Fruit fly (Drosophila melanogaster): ENCODE data around the gene Gr10b.

The Gr10b gene

dm6 chrX:11409647-11410046 is 3.3 kb downstream of the Gr10b start, which contains the start of gene CG15196:
CG15196 (plus strand) TSS chrX:11409947.
- TF ChIP-seq B-H2 (GFP tag; optimal IDR thresholded peaks at IDR 0.05) (no peak), CG12071 (GFP tag; optimal IDR thresholded peaks at IDR 0.05) (no peak), CG14050 (GFP tag; IDR thresholded peaks at IDR 0.05) (no peak), lab (GFP tag; optimal IDR thresholded peaks at IDR 0.05) (no peak), Ssrp (tag; optimal IDR thresholded peaks at IDR 0.05) (no peak)

dm6 chrX:11404247-11404646 is 8.7 kb downstream of the Gr10b start:
- TF ChIP-seq sens (GFP tag): peak; percentile 43
- peak; percentile 94 for TF ChIP-seq CG10431 (GFP tag; optimal IDR thresholded peaks at IDR 0.05)
- TF ChIP-seq Nf-YA (GFP tag; IDR thresholded peaks at IDR 0.05): no peak

DNA sequence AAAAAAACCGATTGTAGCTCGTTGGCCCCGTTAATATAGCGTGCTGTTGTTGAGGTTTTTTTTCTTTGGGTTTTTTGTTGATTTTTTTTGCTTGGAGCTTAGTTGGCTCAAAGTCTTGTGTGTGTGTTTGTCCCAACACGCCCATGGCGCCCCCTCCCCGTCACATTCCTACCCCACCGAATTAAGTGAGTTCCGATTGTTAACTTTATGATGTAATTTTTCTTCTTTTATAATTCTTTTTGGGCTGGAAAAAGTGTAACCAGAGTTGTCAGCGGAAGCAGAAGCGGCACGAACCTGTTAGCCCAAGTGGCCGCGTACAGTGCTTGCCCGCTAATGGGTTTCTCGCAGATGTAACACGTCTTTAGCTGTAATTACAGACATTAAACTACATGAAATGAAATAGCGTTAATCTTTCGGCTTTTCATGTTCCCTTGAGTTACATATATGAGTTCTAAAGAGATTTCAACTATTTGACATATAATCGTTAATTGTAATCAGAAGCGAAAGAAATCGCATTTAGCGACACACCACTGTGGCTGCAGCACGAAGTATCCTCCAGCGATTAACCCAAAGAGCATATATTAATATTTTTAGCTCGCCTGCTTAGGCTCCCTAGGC is 19.9 kb downstream of the Gr10b start:
- TF ChIP-seq CG10543 (GFP tag; optimal IDR thresholded peaks at IDR 0.05): peak; percentile 32
- no peak for TF ChIP-seq CoRest (tag; optimal IDR thresholded peaks at IDR 0.05)
- TF ChIP-seq CG1832 (GFP tag; optimal IDR thresholded peaks at IDR 0.05): no peak
- peak; percentile 96 for TF ChIP-seq sd (tag; optimal IDR thresholded peaks at IDR 0.05)
- TF ChIP-seq dysf (GFP tag; IDR thresholded peaks at IDR 0.05): 0 out of 3 replicates have a peak, but pooled peaks have one; percentile 31
- no peak for TF ChIP-seq CG13624 (GFP tag; optimal IDR thresholded peaks at IDR 0.05)
- TF ChIP-seq CG11398 (GFP tag; optimal IDR thresholded peaks at IDR 0.05): no peak
- TF ChIP-seq hth (optimal IDR thresholded peaks at IDR 0.05): no peak
- no peak for TF ChIP-seq Dip2 (GFP tag; IDR thresholded peaks at IDR 0.05)
- no peak for TF ChIP-seq kay (GFP tag; optimal IDR thresholded peaks at IDR 0.05)
- TF ChIP-seq chn (GFP tag; optimal IDR thresholded peaks at IDR 0.05): no peak
- TF ChIP-seq Myb (GFP tag; optimal IDR thresholded peaks at IDR 0.05): no peak
- TF ChIP-seq Ptx1 (GFP tag; IDR thresholded peaks at IDR 0.05): 0 out of 2 replicates have a peak, but pooled peaks have one; percentile 29
- TF ChIP-seq Doc2 (GFP tag; IDR thresholded peaks at IDR 0.05): no peak
- TF ChIP-seq crol (GFP tag; IDR thresholded peaks at IDR 0.05): peak; percentile 48; the same call in 1 of the 2 replicates
- no peak for TF ChIP-seq slp2 (GFP tag; optimal IDR thresholded peaks at IDR 0.05)
- TF ChIP-seq Rfx (GFP tag; IDR thresholded peaks at IDR 0.05): 0 out of 2 replicates have a peak, but pooled peaks have one; percentile 55
- TF ChIP-seq Hsf (GFP tag; optimal IDR thresholded peaks at IDR 0.05): peak; percentile 8
- TF ChIP-seq CG10654 (GFP tag; optimal IDR thresholded peaks at IDR 0.05): no peak
- TF ChIP-seq Hmr (GFP tag; optimal IDR thresholded peaks at IDR 0.05): no peak
- TF ChIP-seq Aef1 (GFP tag; IDR thresholded peaks at IDR 0.05): no peak
- no peak for TF ChIP-seq CG4820 (GFP tag; optimal IDR thresholded peaks at IDR 0.05)
- TF ChIP-seq Fer1 (GFP tag; optimal IDR thresholded peaks at IDR 0.05): peak; percentile 4
- no peak for TF ChIP-seq CG8290 (GFP tag; optimal IDR thresholded peaks at IDR 0.05)
- no peak for TF ChIP-seq CG8290 (tag; optimal IDR thresholded peaks at IDR 0.05)
- no peak for TF ChIP-seq CG6791 (GFP tag; IDR thresholded peaks at IDR 0.05; ENCODE audit: partially characterized antibody)
- no peak for TF ChIP-seq odd (GFP tag; optimal IDR thresholded peaks at IDR 0.05)
- TF ChIP-seq CG42726 (GFP tag; IDR thresholded peaks at IDR 0.05; ENCODE audit: partially characterized antibody): no peak
- TF ChIP-seq HLH4C (GFP tag; IDR thresholded peaks at IDR 0.05; ENCODE audit: partially characterized antibody): no peak
- TF ChIP-seq Ada2b (GFP tag; IDR thresholded peaks at IDR 0.05): peak; percentile 44; the same call in 1 of the 2 replicates
- no peak for TF ChIP-seq Meics (GFP tag; optimal IDR thresholded peaks at IDR 0.05)
- TF ChIP-seq CG3163 (GFP tag; optimal IDR thresholded peaks at IDR 0.05): no peak
- TF ChIP-seq vfl (GFP tag; optimal IDR thresholded peaks at IDR 0.05): no peak
- no peak for TF ChIP-seq Mrtf (GFP tag; IDR thresholded peaks at IDR 0.05)
- no peak for TF ChIP-seq CG9876 (GFP tag; optimal IDR thresholded peaks at IDR 0.05)
- TF ChIP-seq ERR (GFP tag; optimal IDR thresholded peaks at IDR 0.05): no peak
- TF ChIP-seq gem (tag; optimal IDR thresholded peaks at IDR 0.05): peak; percentile 49
- peak; percentile 23 for TF ChIP-seq lilli (GFP tag; optimal IDR thresholded peaks at IDR 0.05)
- TF ChIP-seq CG7786 (GFP tag; optimal IDR thresholded peaks at IDR 0.05): no peak
- no peak for TF ChIP-seq E2f1 (GFP tag; IDR thresholded peaks at IDR 0.05)
- TF ChIP-seq phol (tag; optimal IDR thresholded peaks at IDR 0.05): no peak
